Fruit fly (Drosophila melanogaster) whole organism, embryonic: ENCODE data around the gene Lamtor5.

Experiments
- Ada2b ChIP-seq: fragments of 200-800 bp; sonication (Bioruptor generic); IDR thresholded peaks from 2 replicates; pipeline ENCODE4 v1.3.6; 2022; ENCODE audit warnings: missing biosample characterization, missing genetic modification characterization
- Atf6 ChIP-seq: fragments of 200-800 bp; sonication (Bioruptor generic); IDR thresholded peaks from 2 replicates; pipeline ENCODE4 v1.3.6; 2022; ENCODE audit warnings: missing biosample characterization, missing genetic modification characterization
- Blimp-1 ChIP-seq: fragments of 200-800 bp; sonication (Bioruptor generic); optimal IDR thresholded peaks from 3 replicates; lab custom pipeline; 2018; ENCODE audit warnings: missing biosample characterization, missing genetic modification characterization, mild to moderate bottlenecking, moderate library complexity, missing genetic modification reagents
- CG10209 ChIP-seq: fragments of 200-800 bp; sonication (Bioruptor generic); optimal IDR thresholded peaks from 3 replicates; lab custom pipeline; 2017; ENCODE audit warnings: missing biosample characterization, mild to moderate bottlenecking, missing genetic modification characterization, missing genetic modification reagents
- CG10431 ChIP-seq: fragments of 200-800 bp; sonication (Bioruptor generic); optimal IDR thresholded peaks from 3 replicates; lab custom pipeline; 2018; ENCODE audit warnings: missing biosample characterization, mild to moderate bottlenecking, missing genetic modification characterization
- CG12659 ChIP-seq: fragments of 200-800 bp; sonication (Bioruptor generic); optimal IDR thresholded peaks from 3 replicates; lab custom pipeline; 2017; ENCODE audit warnings: mild to moderate bottlenecking, missing biosample characterization, missing genetic modification reagents, missing genetic modification characterization
- CG1603 ChIP-seq: fragments of 200-800 bp; sonication (Bioruptor generic); optimal IDR thresholded peaks from 2 replicates; lab custom pipeline; 2019; ENCODE audit warnings: missing biosample characterization, mild to moderate bottlenecking, missing genetic modification characterization, moderate library complexity
- CG17612 ChIP-seq: fragments of 200-800 bp; sonication (Bioruptor generic); IDR thresholded peaks from 2 replicates; pipeline ENCODE4 v1.3.6; 2022; ENCODE audit warnings: missing biosample characterization, missing genetic modification characterization
- CG3163 ChIP-seq: fragments of 200-800 bp; sonication (Bioruptor generic); optimal IDR thresholded peaks from 3 replicates; lab custom pipeline; 2016; ENCODE audit warnings: missing biosample characterization, missing genetic modification characterization
- CG34422 ChIP-seq: fragments of 200-800 bp; sonication (Bioruptor generic); IDR thresholded peaks from 3 replicates; pipeline ENCODE4 v1.3.6; 2022; ENCODE audit warnings: missing biosample characterization, missing genetic modification characterization
- CG4328 ChIP-seq: fragments of 200-800 bp; sonication (Bioruptor generic); optimal IDR thresholded peaks from 3 replicates; lab custom pipeline; 2017; ENCODE audit warnings: missing biosample characterization, missing genetic modification reagents, missing genetic modification characterization
- CG4404 ChIP-seq: fragments of 200-800 bp; sonication (Bioruptor generic); IDR thresholded peaks from 2 replicates; pipeline ENCODE4 v1.3.6; 2022; ENCODE audit warnings: missing biosample characterization, missing genetic modification characterization
- CG5953 ChIP-seq: fragments of 200-800 bp; sonication (Bioruptor generic); IDR thresholded peaks from 2 replicates; pipeline ENCODE4 v1.3.6; 2022; ENCODE audit warnings: missing biosample characterization, missing genetic modification characterization
- CG7745 ChIP-seq: fragments of 200-800 bp; sonication (Bioruptor generic); optimal IDR thresholded peaks from 2 replicates; lab custom pipeline; 2018; ENCODE audit warnings: missing biosample characterization, mild to moderate bottlenecking, missing genetic modification characterization, moderate library complexity
- CG8290 ChIP-seq, 3 experiments: fragments of 200-800 bp; sonication (Bioruptor generic); optimal IDR thresholded peaks; 2 replicates each; lab custom pipeline; 2016 to 2019; ENCODE audit warnings: missing biosample characterization in 3 of 3, missing genetic modification characterization in 3 of 3, mild to moderate bottlenecking in 2 of 3, moderate library complexity in 1 of 3
- CG8478 ChIP-seq: fragments of >200 bp; optimal IDR thresholded peaks from 2 replicates; lab custom pipeline; 2018
- CG9215 ChIP-seq: fragments of 200-800 bp; sonication (Bioruptor generic); IDR thresholded peaks from 2 replicates; pipeline ENCODE4 v1.3.6; 2022; ENCODE audit warnings: missing biosample characterization, missing genetic modification characterization
- Eip74EF ChIP-seq, 2 experiments: fragments of 200-800 bp in 1 of 2; fragments of >200 bp in 1 of 2; sonication (Bioruptor generic) in 1 of 2; optimal IDR thresholded peaks; 2 replicates each; lab custom pipeline; 2017 to 2019; ENCODE audit warnings: missing biosample characterization in 2 of 2, missing genetic modification characterization in 2 of 2, mild to moderate bottlenecking in 1 of 2, moderate library complexity in 1 of 2
- Fer1 ChIP-seq: fragments of 200-800 bp; sonication (Bioruptor generic); optimal IDR thresholded peaks from 2 replicates; lab custom pipeline; 2017; ENCODE audit warnings: missing biosample characterization, mild to moderate bottlenecking, missing genetic modification characterization
- H15 ChIP-seq: fragments of 200-800 bp; sonication (Bioruptor generic); IDR thresholded peaks from 3 replicates; pipeline ENCODE4 v1.3.6; 2022; ENCODE audit warnings: missing biosample characterization, missing genetic modification characterization
- Hmx ChIP-seq: fragments of 200-800 bp; sonication (Bioruptor generic); optimal IDR thresholded peaks from 2 replicates; lab custom pipeline; 2016; ENCODE audit warnings: missing biosample characterization, missing genetic modification characterization
- Hr3 ChIP-seq: fragments of 200-800 bp; sonication (Bioruptor generic); optimal IDR thresholded peaks from 3 replicates; lab custom pipeline; 2016; ENCODE audit warnings: missing biosample characterization, missing genetic modification characterization
- Hr51 ChIP-seq, 2 experiments: fragments of 200-800 bp; sonication (Bioruptor generic); optimal IDR thresholded peaks; 2 replicates in 1 of 2; 3 replicates in 1 of 2; lab custom pipeline; 2016 to 2018; ENCODE audit warnings: missing biosample characterization in 2 of 2, missing genetic modification characterization in 2 of 2, mild to moderate bottlenecking in 1 of 2, moderate library complexity in 1 of 2
- NC2β ChIP-seq: fragments of 200-800 bp; sonication (Bioruptor generic); optimal IDR thresholded peaks from 2 replicates; lab custom pipeline; 2016; ENCODE audit warnings: missing biosample characterization, missing genetic modification characterization
- Ptx1 ChIP-seq: fragments of 200-800 bp; sonication (Bioruptor generic); IDR thresholded peaks from 2 replicates; pipeline ENCODE4 v1.3.6; 2022; ENCODE audit warnings: missing biosample characterization, missing genetic modification characterization
- Sox100B ChIP-seq: fragments of 200-800 bp; sonication (Bioruptor generic); optimal IDR thresholded peaks from 3 replicates; lab custom pipeline; 2018; ENCODE audit warnings: missing biosample characterization, mild to moderate bottlenecking, missing genetic modification characterization
- abd-A ChIP-seq: fragments of 200-800 bp; sonication (Bioruptor generic); optimal IDR thresholded peaks from 3 replicates; lab custom pipeline; 2019; ENCODE audit warnings: missing biosample characterization, mild to moderate bottlenecking, missing genetic modification characterization, moderate library complexity
- az2 ChIP-seq: fragments of 200-800 bp; sonication (Bioruptor generic); optimal IDR thresholded peaks from 3 replicates; lab custom pipeline; 2016; ENCODE audit warnings: missing biosample characterization, missing genetic modification characterization
- btn ChIP-seq: fragments of 200-800 bp; sonication (Bioruptor generic); optimal IDR thresholded peaks from 2 replicates; lab custom pipeline; 2016; ENCODE audit warnings: missing biosample characterization, missing genetic modification characterization
- chinmo ChIP-seq: fragments of 200-800 bp; sonication (Bioruptor generic); IDR thresholded peaks from 4 replicates; pipeline ENCODE4 v1.3.6; 2022; ENCODE audit warnings: missing biosample characterization, missing genetic modification characterization; ENCODE audit not compliant: partially characterized antibody
- chm ChIP-seq: fragments of 200-800 bp; sonication (Bioruptor generic); IDR thresholded peaks from 2 replicates; pipeline ENCODE4 v1.3.6; 2022; ENCODE audit warnings: missing biosample characterization, missing genetic modification characterization
- crc ChIP-seq: fragments of 200-800 bp; sonication (Bioruptor generic); optimal IDR thresholded peaks from 2 replicates; lab custom pipeline; 2016; ENCODE audit warnings: missing biosample characterization, missing genetic modification characterization
- da ChIP-seq: fragments of 200-800 bp; sonication (Bioruptor generic); optimal IDR thresholded peaks from 2 replicates; lab custom pipeline; 2016; ENCODE audit warnings: missing biosample characterization, missing genetic modification characterization
- grau ChIP-seq: fragments of 200-800 bp; optimal IDR thresholded peaks from 3 replicates; lab custom pipeline; 2019; ENCODE audit warnings: missing biosample characterization, mild to moderate bottlenecking, missing genetic modification characterization, moderate library complexity
- lilli ChIP-seq: fragments of 200-800 bp; sonication (Bioruptor generic); optimal IDR thresholded peaks from 3 replicates; lab custom pipeline; 2016; ENCODE audit warnings: missing biosample characterization, missing genetic modification characterization
- lola ChIP-seq, 3 experiments: fragments of >200 bp in 2 of 3; fragments of 200-800 bp in 1 of 3; sonication (Bioruptor generic) in 1 of 3; optimal IDR thresholded peaks; 2 replicates each; lab custom pipeline; 2017 to 2019; ENCODE audit warnings: missing biosample characterization in 3 of 3, missing genetic modification characterization in 3 of 3, mild to moderate bottlenecking in 1 of 3, moderate library complexity in 1 of 3
- org-1 ChIP-seq: fragments of 200-800 bp; sonication (Bioruptor generic); optimal IDR thresholded peaks from 2 replicates; lab custom pipeline; 2017; ENCODE audit warnings: missing biosample characterization, missing genetic modification characterization
- prd ChIP-seq, 3 experiments: fragments of >200 bp in 2 of 3; fragments of 200-800 bp in 1 of 3; sonication (Bioruptor generic) in 1 of 3; optimal IDR thresholded peaks in 2 of 3; IDR thresholded peaks in 1 of 3; 2 replicates in 2 of 3; 3 replicates in 1 of 3; pipeline versions ENCODE4 v1.3.6 to Lab custom; 2017 to 2022; ENCODE audit warnings: missing biosample characterization in 1 of 3, missing genetic modification characterization in 1 of 3
- repo ChIP-seq: fragments of 200-800 bp; sonication (Bioruptor generic); optimal IDR thresholded peaks from 2 replicates; lab custom pipeline; 2016; ENCODE audit warnings: missing biosample characterization, missing genetic modification characterization
- rib ChIP-seq: fragments of 200-800 bp; sonication (Bioruptor generic); IDR thresholded peaks from 2 replicates; pipeline ENCODE4 v1.3.6; 2022; ENCODE audit warnings: missing biosample characterization, missing genetic modification characterization
- sc ChIP-seq, 3 experiments: fragments of >200 bp in 2 of 3; fragments of 200-800 bp in 1 of 3; sonication (Bioruptor generic) in 1 of 3; optimal IDR thresholded peaks; 2 replicates in 2 of 3; 3 replicates in 1 of 3; lab custom pipeline; 2017; ENCODE audit warnings: mild to moderate bottlenecking in 1 of 3, missing biosample characterization in 1 of 3, missing genetic modification characterization in 1 of 3, missing genetic modification reagents in 1 of 3
- sens ChIP-seq: fragments of 200-800 bp; sonication (Bioruptor generic); peaks from one replicate; lab custom pipeline; 2016; ENCODE audit warnings: missing biosample characterization, missing genetic modification characterization
- sim ChIP-seq: fragments of 200-800 bp; sonication (Bioruptor generic); IDR thresholded peaks from 2 replicates; pipeline ENCODE4 v1.3.6; 2022; ENCODE audit warnings: missing biosample characterization, missing genetic modification characterization
- sr ChIP-seq: fragments of 200-800 bp; sonication (Bioruptor generic); IDR thresholded peaks from 3 replicates; pipeline ENCODE4 v1.3.6; 2022; ENCODE audit warnings: missing biosample characterization, missing genetic modification characterization
- trem ChIP-seq: fragments of 200-800 bp; optimal IDR thresholded peaks from 3 replicates; lab custom pipeline; 2019; ENCODE audit warnings: missing biosample characterization, mild to moderate bottlenecking, missing genetic modification characterization, moderate library complexity
- trh ChIP-seq: fragments of 200-800 bp; sonication (Bioruptor generic); optimal IDR thresholded peaks from 2 replicates; lab custom pipeline; 2016; ENCODE audit warnings: missing biosample characterization, missing genetic modification characterization
- unc-4 ChIP-seq: fragments of 200-800 bp; sonication (Bioruptor generic); IDR thresholded peaks from 2 replicates; pipeline ENCODE4 v1.3.6; 2022; ENCODE audit warnings: missing biosample characterization, missing genetic modification characterization; ENCODE audit not compliant: partially characterized antibody
- unpg ChIP-seq: fragments of 200-800 bp; sonication (Bioruptor generic); optimal IDR thresholded peaks from 3 replicates; lab custom pipeline; 2018; ENCODE audit warnings: missing biosample characterization, mild to moderate bottlenecking, missing genetic modification characterization, moderate library complexity
- vvl ChIP-seq: fragments of 200-800 bp; sonication (Bioruptor generic); IDR thresholded peaks from 2 replicates; pipeline ENCODE4 v1.3.6; 2022; ENCODE audit warnings: missing biosample characterization, missing genetic modification characterization
- z ChIP-seq: fragments of 200-800 bp; sonication (Bioruptor generic); IDR thresholded peaks from 3 replicates; pipeline ENCODE4 v1.3.6; 2022; ENCODE audit warnings: missing biosample characterization, missing genetic modification characterization

Lamtor5 gene

DNA sequence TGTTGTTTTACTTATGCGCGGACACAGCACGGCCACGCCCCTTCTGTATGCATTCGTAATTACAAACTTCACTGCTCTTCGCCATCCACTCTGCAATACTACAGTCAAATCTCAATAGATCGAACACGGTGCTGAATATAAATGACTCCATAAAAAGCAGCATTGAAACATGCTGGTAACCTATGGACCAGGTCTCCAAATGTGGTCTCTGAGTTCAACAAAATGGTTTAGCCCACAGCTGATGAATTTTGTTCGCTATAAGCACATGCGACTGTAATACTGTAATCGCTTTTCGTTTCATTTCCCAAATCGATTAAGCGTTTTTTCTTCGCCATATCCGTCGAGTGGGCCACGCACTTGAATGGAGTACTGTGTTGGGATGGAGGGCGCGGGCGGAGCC, 38.6 kb upstream of the Lamtor5 start (continued):
- TF ChIP-seq CG3163 (GFP tag; lab: Kevin White, UChicago) (no peak), lola (GFP tag; optimal IDR thresholded peaks at IDR 0.05; lab: Kevin White, UChicago) (no peak), prd (optimal IDR thresholded peaks at IDR 0.05; lab: Kevin White, UChicago) (no peak), prd (GFP tag; IDR thresholded peaks at IDR 0.05; lab: Robert Waterston, UW) (peak; percentile 37; the same call in 1 of the 3 replicates), CG10209 (GFP tag; lab: Kevin White, UChicago) (no peak), Ptx1 (GFP tag; lab: Robert Waterston, UW) (no peak), sim (GFP tag; lab: Robert Waterston, UW) (no peak), crc (GFP tag; lab: Kevin White, UChicago) (no peak), CG9215 (GFP tag; lab: Robert Waterston, UW) (no peak), grau (tag; lab: Kevin White, UChicago) (peak; percentile 67), NC2β (GFP tag; lab: Kevin White, UChicago) (no peak), lilli (peak; percentile 8), CG1603 (tag; lab: Kevin White, UChicago) (peak; percentile 24), Hr51 (GFP tag; optimal IDR thresholded peaks at IDR 0.05; lab: Kevin White, UChicago) (no peak), CG34422 (no peak), org-1 (GFP tag; lab: Kevin White, UChicago) (no peak), H15 (GFP tag; lab: Robert Waterston, UW) (no peak), abd-A (tag; lab: Kevin White, UChicago) (no peak), chinmo (GFP tag; lab: Robert Waterston, UW) (no peak)
- TF ChIP-seq, all 482 proteins: peak for 10

DNA sequence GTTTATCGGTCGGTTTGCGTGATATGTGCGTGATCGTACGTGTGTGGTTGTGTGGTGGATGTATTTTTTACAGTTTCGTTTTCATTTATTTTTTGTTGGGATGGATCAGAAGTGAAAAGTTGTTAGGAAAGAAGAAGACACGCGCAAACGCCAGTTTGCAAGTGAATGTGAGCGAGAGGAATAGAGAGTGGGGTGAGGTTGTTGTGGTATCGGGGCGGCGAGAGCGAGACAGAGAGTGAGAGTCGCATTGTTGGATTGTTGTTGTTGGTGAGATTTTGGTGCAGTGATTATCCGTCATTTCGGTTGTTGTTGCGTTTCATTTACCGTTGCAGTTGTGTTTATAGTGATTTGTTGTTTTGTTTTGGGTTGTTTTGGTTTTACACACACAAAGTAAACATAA, 34.8 kb upstream of the Lamtor5 start:
- no peak for TF ChIP-seq CG4404 (GFP tag; lab: Robert Waterston, UW)
- no peak for TF ChIP-seq unpg (GFP tag; lab: Kevin White, UChicago)
- TF ChIP-seq CG17612 = no peak
- TF ChIP-seq sc (optimal IDR thresholded peaks at IDR 0.05; lab: Kevin White, UChicago) = no peak
- no peak for TF ChIP-seq sc (GFP tag; optimal IDR thresholded peaks at IDR 0.05; lab: Kevin White, UChicago)
- no peak for TF ChIP-seq CG8290 (GFP tag; optimal IDR thresholded peaks at IDR 0.05; lab: Kevin White, UChicago)
- no peak for TF ChIP-seq CG8290 (tag; optimal IDR thresholded peaks at IDR 0.05; lab: Kevin White, UChicago)
- no peak for TF ChIP-seq vvl (GFP tag; lab: Robert Waterston, UW)
- no peak for TF ChIP-seq CG5953 (GFP tag; lab: Robert Waterston, UW)
- TF ChIP-seq z (GFP tag; lab: Robert Waterston, UW) = no peak
- no peak for TF ChIP-seq unc-4 (GFP tag; lab: Robert Waterston, UW)
- no peak for TF ChIP-seq CG4328 (GFP tag; lab: Kevin White, UChicago)
- no peak for TF ChIP-seq trh (GFP tag; lab: Kevin White, UChicago)
- TF ChIP-seq sr (GFP tag; lab: Robert Waterston, UW) = no peak
- TF ChIP-seq repo (GFP tag; lab: Kevin White, UChicago) = no peak
- TF ChIP-seq Hr3 (GFP tag; lab: Kevin White, UChicago) = no peak
- no peak for TF ChIP-seq CG10431 (GFP tag; lab: Kevin White, UChicago)
- no peak for TF ChIP-seq Eip74EF (GFP tag; optimal IDR thresholded peaks at IDR 0.05; lab: Kevin White, UChicago)
- TF ChIP-seq Fer1 = no peak
- TF ChIP-seq Atf6 (GFP tag; lab: Robert Waterston, UW) = no peak
- no peak for TF ChIP-seq trem (tag; lab: Kevin White, UChicago)
- TF ChIP-seq Hmx = no peak
- TF ChIP-seq da (GFP tag; lab: Kevin White, UChicago) = no peak
- TF ChIP-seq CG8478 (lab: Kevin White, UChicago) = no peak
- no peak for TF ChIP-seq rib (GFP tag; lab: Robert Waterston, UW)
- peak; percentile 13 for TF ChIP-seq Blimp-1 (GFP tag; lab: Kevin White, UChicago)
- TF ChIP-seq chm (GFP tag; lab: Robert Waterston, UW) = no peak
- peak; percentile 47 for TF ChIP-seq sens (GFP tag; lab: Kevin White, UChicago)
- no peak for TF ChIP-seq az2 (GFP tag; lab: Kevin White, UChicago)
- no peak for TF ChIP-seq btn
- no peak for TF ChIP-seq CG7745 (tag; lab: Kevin White, UChicago)
- no peak for TF ChIP-seq Sox100B (GFP tag; lab: Kevin White, UChicago)
- no peak for TF ChIP-seq Ada2b (GFP tag; lab: Robert Waterston, UW)
- TF ChIP-seq CG12659 (GFP tag; lab: Kevin White, UChicago) = no peak
